Worm (Caenorhabditis elegans) whole organism, young adult: ENCODE results near the gene Y22D7AR.3.

Experiments used
- B0035.1 ChIP-seq: sonication (generic microtip); optimal IDR thresholded peaks from 2 replicates; lab custom pipeline; 2016; ENCODE audit warnings: missing genetic modification characterization, mild to moderate bottlenecking, missing compliant biosample characterization, missing genotype, missing genetic modification reagents
- C06A6.2 ChIP-seq: fragments of 200-800 bp; sonication (Bioruptor generic); conservative IDR thresholded peaks from 2 replicates; pipeline ENCODE4 v1.3.6; 2022; ENCODE audit warnings: missing genetic modification characterization, missing compliant biosample characterization
- K11D2.4 ChIP-seq: fragments of 200-800 bp; sonication (Bioruptor generic); IDR thresholded peaks from 2 replicates; pipeline ENCODE4 v1.3.6; 2022; ENCODE audit warnings: missing genetic modification reagents, missing genetic modification characterization, missing compliant biosample characterization
- T07F8.4 ChIP-seq: sonication (generic microtip); optimal IDR thresholded peaks from 2 replicates; lab custom pipeline; 2016; ENCODE audit warnings: mild to moderate bottlenecking, missing genetic modification characterization, moderate library complexity, missing compliant biosample characterization
- T26A5.8 ChIP-seq: sonication (generic microtip); optimal IDR thresholded peaks from 2 replicates; lab custom pipeline; 2016; ENCODE audit warnings: missing genetic modification characterization, missing compliant biosample characterization
- Y56A3A.18 ChIP-seq: fragments of 200-800 bp; sonication (Bioruptor generic); IDR thresholded peaks from 2 replicates; pipeline ENCODE4 v1.3.6; 2022; ENCODE audit warnings: missing genetic modification reagents, missing genetic modification characterization, missing compliant biosample characterization
- Y95B8A.8 ChIP-seq: fragments of 200-800 bp; sonication (Bioruptor generic); IDR thresholded peaks from 2 replicates; pipeline ENCODE4 v1.3.6; 2022; ENCODE audit warnings: missing genetic modification reagents, missing genetic modification characterization, missing compliant biosample characterization
- attf-5 ChIP-seq: fragments of 200-800 bp; sonication (Bioruptor generic); optimal IDR thresholded peaks from 2 replicates; lab custom pipeline; 2018; ENCODE audit warnings: mild to moderate bottlenecking, missing genetic modification characterization, missing compliant biosample characterization
- attf-6 ChIP-seq: fragments of 200-800 bp; sonication (Bioruptor generic); IDR thresholded peaks from 2 replicates; pipeline ENCODE4 v1.3.6; 2022; ENCODE audit warnings: missing genetic modification reagents, missing genetic modification characterization, missing compliant biosample characterization
- bed-1 ChIP-seq: fragments of 200-800 bp; sonication (Bioruptor generic); IDR thresholded peaks from 2 replicates; pipeline ENCODE4 v1.3.6; 2022; ENCODE audit warnings: missing genetic modification reagents, missing genetic modification characterization, missing compliant biosample characterization
- ccch-3 ChIP-seq: fragments of 200-800 bp; sonication (Bioruptor generic); optimal IDR thresholded peaks from 2 replicates; lab custom pipeline; 2018; ENCODE audit warnings: mild to moderate bottlenecking, missing genetic modification characterization, missing compliant biosample characterization
- cebp-1 ChIP-seq, 2 experiments: fragments of 200-800 bp in 1 of 2; sonication (Bioruptor generic) in 1 of 2; sonication (generic microtip) in 1 of 2; IDR thresholded peaks in 1 of 2; optimal IDR thresholded peaks in 1 of 2; 2 replicates each; pipeline versions ENCODE4 v1.3.6 to Lab custom; 2017 to 2022; ENCODE audit warnings: missing compliant biosample characterization in 2 of 2, missing genetic modification characterization in 2 of 2, mild to moderate bottlenecking in 1 of 2, missing genetic modification reagents in 1 of 2, moderate library complexity in 1 of 2
- cebp-2 ChIP-seq: fragments of 200-800 bp; sonication (Bioruptor generic); IDR thresholded peaks from 2 replicates; pipeline ENCODE4 v1.3.6; 2022; ENCODE audit warnings: missing genetic modification characterization, missing compliant biosample characterization
- ceh-91 ChIP-seq: fragments of 200-800 bp; sonication (Bioruptor generic); IDR thresholded peaks from 2 replicates; pipeline ENCODE4 v1.3.6; 2022; ENCODE audit warnings: missing genetic modification reagents, missing genetic modification characterization, missing compliant biosample characterization
- die-1 ChIP-seq: sonication (generic microtip); optimal IDR thresholded peaks from 2 replicates; lab custom pipeline; 2016; ENCODE audit warnings: missing genotype, mild to moderate bottlenecking, missing genetic modification characterization, missing compliant biosample characterization
- ekl-4 ChIP-seq: fragments of 200-800 bp; sonication (Bioruptor generic); IDR thresholded peaks from 2 replicates; pipeline ENCODE4 v1.3.6; 2022; ENCODE audit warnings: missing genetic modification reagents, missing genetic modification characterization, missing compliant biosample characterization
- ets-4 ChIP-seq: fragments of 200-800 bp; sonication (Bioruptor generic); optimal IDR thresholded peaks from 2 replicates; lab custom pipeline; 2018; ENCODE audit warnings: mild to moderate bottlenecking, missing genetic modification characterization, missing compliant biosample characterization
- hlh-26 ChIP-seq: fragments of 200-800 bp; sonication (Bioruptor generic); conservative IDR thresholded peaks from 2 replicates; pipeline ENCODE4 v1.3.6; 2022; ENCODE audit warnings: missing genetic modification reagents, missing genetic modification characterization, missing compliant biosample characterization
- hmg-1.2 ChIP-seq: fragments of 200-800 bp; sonication (Bioruptor generic); IDR thresholded peaks from 2 replicates; pipeline ENCODE4 v1.3.6; 2022; ENCODE audit warnings: missing genetic modification reagents, missing genetic modification characterization, missing compliant biosample characterization
- lag-1 ChIP-seq: fragments of 200-800 bp; sonication (Bioruptor generic); IDR thresholded peaks from 2 replicates; pipeline ENCODE4 v1.3.6; 2022; ENCODE audit warnings: missing genetic modification reagents, missing genetic modification characterization, missing compliant biosample characterization
- let-526 ChIP-seq: fragments of 200-800 bp; sonication (Bioruptor generic); IDR thresholded peaks from 2 replicates; pipeline ENCODE4 v1.3.6; 2022; ENCODE audit warnings: missing genetic modification reagents, missing genetic modification characterization, missing compliant biosample characterization
- lin-40 ChIP-seq: sonication (generic microtip); optimal IDR thresholded peaks from 2 replicates; lab custom pipeline; 2016; ENCODE audit warnings: missing genetic modification characterization, mild to moderate bottlenecking, missing compliant biosample characterization, missing genotype, missing genetic modification reagents
- lir-1 ChIP-seq: fragments of 200-800 bp; sonication (Bioruptor generic); conservative IDR thresholded peaks from 2 replicates; pipeline ENCODE4 v1.3.6; 2022; ENCODE audit warnings: missing genetic modification reagents, missing genetic modification characterization, missing compliant biosample characterization
- mcd-1 ChIP-seq: fragments of 200-800 bp; sonication (Bioruptor generic); IDR thresholded peaks from 2 replicates; pipeline ENCODE4 v1.3.6; 2022; ENCODE audit warnings: missing genetic modification reagents, missing genetic modification characterization, missing compliant biosample characterization
- mel-28 ChIP-seq: sonication (generic microtip); optimal IDR thresholded peaks from 2 replicates; lab custom pipeline; 2016; ENCODE audit warnings: borderline replicate concordance, mild to moderate bottlenecking, missing genetic modification characterization, missing compliant biosample characterization
- nfyb-1 ChIP-seq: fragments of 200-800 bp; sonication (Bioruptor generic); IDR thresholded peaks from 2 replicates; pipeline ENCODE4 v1.3.6; 2022; ENCODE audit warnings: missing genetic modification reagents, missing genetic modification characterization, missing compliant biosample characterization
- nhr-120 ChIP-seq: fragments of 200-800 bp; sonication (Bioruptor generic); IDR thresholded peaks from 2 replicates; pipeline ENCODE4 v1.3.6; 2022; ENCODE audit warnings: missing genetic modification characterization, missing compliant biosample characterization
- nhr-80 ChIP-seq: sonication (generic microtip); optimal IDR thresholded peaks from 2 replicates; lab custom pipeline; 2016; ENCODE audit warnings: missing genetic modification characterization, missing compliant biosample characterization
- pbrm-1 ChIP-seq: fragments of 200-800 bp; sonication (Bioruptor generic); IDR thresholded peaks from 2 replicates; pipeline ENCODE4 v1.3.6; 2022; ENCODE audit warnings: missing genetic modification reagents, missing genetic modification characterization, missing compliant biosample characterization
- rcor-1 ChIP-seq: fragments of 200-800 bp; sonication (Bioruptor generic); IDR thresholded peaks from 2 replicates; pipeline ENCODE4 v1.3.6; 2022; ENCODE audit warnings: missing genetic modification reagents, missing genetic modification characterization, missing compliant biosample characterization
- snpc-1.3 ChIP-seq: sonication (generic microtip); optimal IDR thresholded peaks from 2 replicates; lab custom pipeline; 2017; ENCODE audit warnings: missing genetic modification characterization, mild to moderate bottlenecking, missing compliant biosample characterization, antibody characterized with exemption, moderate library complexity, missing genotype, missing genetic modification reagents; ENCODE audit not compliant: insufficient read depth
- tbp1 ChIP-seq: fragments of 200-800 bp; sonication (Bioruptor generic); optimal IDR thresholded peaks from 2 replicates; lab custom pipeline; 2018; ENCODE audit warnings: mild to moderate bottlenecking, missing genetic modification characterization, missing compliant biosample characterization
- unc-62 ChIP-seq: fragments of 150-350 bp; optimal IDR thresholded peaks from 2 replicates; lab custom pipeline; 2014; ENCODE audit warnings: missing biosample characterization, missing genetic modification reagents, missing genetic modification characterization
- ztf-18 ChIP-seq: sonication (generic microtip); optimal IDR thresholded peaks from 2 replicates; lab custom pipeline; 2016; ENCODE audit warnings: missing genotype, mild to moderate bottlenecking, missing genetic modification characterization, missing compliant biosample characterization
- ztf-25 ChIP-seq: fragments of 200-800 bp; sonication (Bioruptor generic); IDR thresholded peaks from 2 replicates; pipeline ENCODE4 v1.3.6; 2022; ENCODE audit warnings: missing genetic modification reagents, missing genetic modification characterization, missing compliant biosample characterization

Y22D7AR.3 gene

DNA sequence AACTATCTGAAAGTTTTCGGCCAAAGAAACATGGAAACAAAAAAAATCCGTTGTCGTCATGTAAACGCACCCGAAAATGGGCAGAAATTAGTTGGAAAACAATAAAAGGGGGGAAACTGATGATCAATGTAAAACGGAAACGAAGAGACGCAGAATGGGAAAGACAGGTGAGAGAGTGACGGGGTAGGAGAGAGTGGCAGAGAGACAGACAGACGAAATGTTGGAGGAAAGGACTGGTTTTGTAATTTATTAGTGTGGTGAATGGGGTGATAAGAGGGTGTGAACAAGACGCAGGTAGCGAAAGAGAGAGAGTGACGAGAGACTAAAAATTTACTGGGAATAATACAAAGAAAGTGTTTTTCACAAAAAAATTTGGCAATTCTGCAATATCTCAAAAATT, 15.3 kb upstream of the Y22D7AR.3 start (continued):
- peak; percentile 76 for TF ChIP-seq attf-5 (GFP tag; lab: Kevin White, UChicago)
- no peak for TF ChIP-seq T26A5.8 (tag; lab: Kevin White, UChicago)
- TF ChIP-seq K11D2.4 (GFP tag; lab: Robert Waterston, UW), result 0 out of 2 replicates have a peak, but pooled peaks have one; percentile 13
- peak; percentile 62; the same call in 1 of the 2 replicates for TF ChIP-seq nfyb-1 (GFP tag; lab: Robert Waterston, UW)
- 0 out of 2 replicates have a peak, but pooled peaks have one; percentile 22 for TF ChIP-seq cebp-2 (GFP tag; lab: Robert Waterston, UW)
- TF ChIP-seq ceh-91 (GFP tag; lab: Robert Waterston, UW), result no peak
- 0 out of 2 replicates have a peak, but pooled peaks have one; percentile 9 for TF ChIP-seq mcd-1
- TF ChIP-seq ets-4 (GFP tag; lab: Kevin White, UChicago), result peak; percentile 1
- TF ChIP-seq snpc-1.3 (tag; lab: Kevin White, UChicago), result no peak
- TF ChIP-seq hmg-1.2, result peak; percentile 96
- TF ChIP-seq lir-1 (GFP tag; lab: Robert Waterston, UW), result peak; percentile 33; the same call in 1 of the 2 replicates
- TF ChIP-seq cebp-1 (GFP tag; IDR thresholded peaks at IDR 0.05; lab: Robert Waterston, UW), result no peak
- peak; percentile 61 for TF ChIP-seq cebp-1 (tag; optimal IDR thresholded peaks at IDR 0.05; lab: Kevin White, UChicago)
- TF ChIP-seq ztf-25 (GFP tag; lab: Robert Waterston, UW), result no peak
- no peak for TF ChIP-seq rcor-1 (GFP tag; lab: Robert Waterston, UW)
- TF ChIP-seq pbrm-1, result peak; percentile 55; the same call in 1 of the 2 replicates
- TF ChIP-seq nhr-80 (tag; lab: Kevin White, UChicago), result peak; percentile 77
- TF ChIP-seq C06A6.2 (GFP tag; lab: Robert Waterston, UW), result 0 out of 2 replicates have a peak, but pooled peaks have one; percentile 18
- peak; percentile 32 for TF ChIP-seq unc-62

DNA sequence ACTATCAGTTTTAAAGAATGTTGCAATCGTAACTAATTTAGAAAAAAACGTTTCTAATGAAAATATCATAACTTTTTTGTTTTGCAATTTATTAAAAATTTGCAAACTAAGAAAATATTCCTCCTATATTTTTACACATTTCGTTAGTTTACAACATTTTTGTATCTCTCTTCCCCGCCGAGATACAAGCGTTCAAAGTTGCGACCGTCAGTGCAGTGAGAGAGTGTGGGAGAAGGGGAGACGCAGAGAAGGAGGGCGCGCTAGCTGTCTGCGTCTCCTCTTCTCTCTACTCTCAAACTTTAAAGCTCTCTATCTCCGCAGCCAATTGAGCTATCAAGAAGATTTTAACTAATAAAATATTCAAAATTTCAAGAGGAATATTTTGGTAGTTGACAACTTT, 14.7 kb upstream of the Y22D7AR.3 start:
- TF ChIP-seq let-526 (no peak), hmg-1.2 (peak; percentile 77)

DNA sequence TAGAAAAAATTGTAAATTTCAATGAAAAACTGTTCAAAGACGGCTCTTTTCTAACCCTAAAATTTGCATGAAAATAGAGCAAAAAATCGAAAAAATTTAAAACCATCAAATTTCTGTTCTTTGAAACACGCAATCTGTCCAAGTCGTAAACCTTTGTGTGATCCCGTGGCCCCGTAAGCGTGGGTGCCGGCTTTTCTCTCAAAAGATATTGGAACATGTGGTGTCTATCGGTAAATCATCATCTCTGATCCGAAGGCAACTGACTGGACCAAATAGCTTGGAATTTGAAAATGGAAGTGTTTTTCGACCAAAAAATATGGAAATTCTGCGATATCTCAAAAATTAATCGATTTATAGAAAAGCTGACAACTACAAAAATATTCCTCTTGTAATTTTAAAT, 13.0 kb upstream of the Y22D7AR.3 start:
- TF ChIP-seq hlh-26 (GFP tag; lab: Robert Waterston, UW), result no peak
- no peak for TF ChIP-seq tbp1 (GFP tag; lab: Kevin White, UChicago)
- no peak for TF ChIP-seq ztf-18 (tag; lab: Kevin White, UChicago)
- TF ChIP-seq lag-1 (GFP tag; lab: Robert Waterston, UW), result no peak
- no peak for TF ChIP-seq Y56A3A.18
- no peak for TF ChIP-seq rcor-1 (GFP tag; lab: Robert Waterston, UW)
- no peak for TF ChIP-seq nhr-120
- TF ChIP-seq bed-1 (GFP tag; lab: Robert Waterston, UW), result no peak
- TF ChIP-seq ekl-4 (GFP tag; lab: Robert Waterston, UW), result no peak
- no peak for TF ChIP-seq pbrm-1
- TF ChIP-seq hmg-1.2, result no peak
- TF ChIP-seq Y95B8A.8, result no peak
- TF ChIP-seq T07F8.4, result no peak
- TF ChIP-seq mel-28 (tag; lab: Kevin White, UChicago), result no peak
- no peak for TF ChIP-seq die-1
- no peak for TF ChIP-seq lin-40 (tag; lab: Kevin White, UChicago)
- no peak for TF ChIP-seq attf-6 (GFP tag; lab: Robert Waterston, UW)
- no peak for TF ChIP-seq ccch-3 (GFP tag; lab: Kevin White, UChicago)
- TF ChIP-seq B0035.1, result no peak
- TF ChIP-seq, all 124 proteins: peak for 0
